Worm (Caenorhabditis elegans) whole organism, late embryonic: ENCODE measurements around the gene R11H6.4.

ENCODE experiments used
- C38D4.7 ChIP-seq: fragments of 200-800 bp; sonication (Bioruptor generic); optimal IDR thresholded peaks from 2 replicates; lab custom pipeline; 2018; ENCODE audit warnings: mild to moderate bottlenecking, missing genetic modification characterization, moderate library complexity, missing compliant biosample characterization
- K02D7.2 ChIP-seq: sonication (generic microtip); optimal IDR thresholded peaks from 2 replicates; lab custom pipeline; 2017; ENCODE audit warnings: mild to moderate bottlenecking, missing genetic modification characterization, missing compliant biosample characterization
- K09A11.1 ChIP-seq: sonication (generic microtip); optimal IDR thresholded peaks from 2 replicates; lab custom pipeline; 2017; ENCODE audit warnings: antibody characterized with exemption, mild to moderate bottlenecking, missing genetic modification characterization, missing compliant biosample characterization; ENCODE audit not compliant: insufficient read depth
- T23F11.4 ChIP-seq: fragments of 200-800 bp; sonication (Bioruptor generic); optimal IDR thresholded peaks from 2 replicates; lab custom pipeline; 2018; ENCODE audit warnings: mild to moderate bottlenecking, missing genetic modification characterization, missing compliant biosample characterization
- ama-1 ChIP-seq: fragments of 150-350 bp; optimal IDR thresholded peaks from 2 replicates; lab custom pipeline; 2014
- ceh-19 ChIP-seq: fragments of 200-800 bp; sonication (Bioruptor generic); optimal IDR thresholded peaks from 2 replicates; lab custom pipeline; 2018; ENCODE audit warnings: mild to moderate bottlenecking, missing genetic modification characterization, missing compliant biosample characterization
- ceh-22 ChIP-seq: sonication (generic microtip); optimal IDR thresholded peaks from 2 replicates; lab custom pipeline; 2017; ENCODE audit warnings: missing biosample characterization, missing genetic modification characterization
- ceh-24 ChIP-seq: sonication (generic microtip); optimal IDR thresholded peaks from 2 replicates; lab custom pipeline; 2016; ENCODE audit warnings: mild to moderate bottlenecking, missing genetic modification characterization, missing compliant biosample characterization
- ceh-30 ChIP-seq: fragments of 150-350 bp; optimal IDR thresholded peaks from 2 replicates; lab custom pipeline; 2014; ENCODE audit warnings: missing biosample characterization, missing genetic modification characterization
- ceh-48 ChIP-seq: sonication (generic microtip); optimal IDR thresholded peaks from 2 replicates; lab custom pipeline; 2016; ENCODE audit warnings: missing genetic modification characterization, inconsistent platforms, missing compliant biosample characterization
- ceh-6 ChIP-seq: fragments of 200-800 bp; sonication (Bioruptor generic); optimal IDR thresholded peaks from 2 replicates; lab custom pipeline; 2018; ENCODE audit warnings: mild to moderate bottlenecking, missing genetic modification characterization, missing compliant biosample characterization
- che-1 ChIP-seq: sonication (generic microtip); optimal IDR thresholded peaks from 2 replicates; lab custom pipeline; 2016; ENCODE audit warnings: mild to moderate bottlenecking, missing genetic modification characterization, missing compliant biosample characterization
- dve-1 ChIP-seq: sonication (generic microtip); optimal IDR thresholded peaks from 2 replicates; lab custom pipeline; 2017; ENCODE audit warnings: antibody characterized with exemption, mild to moderate bottlenecking, missing genetic modification characterization, missing compliant biosample characterization
- eyg-1 ChIP-seq: sonication (generic microtip); optimal IDR thresholded peaks from 2 replicates; lab custom pipeline; 2016; ENCODE audit warnings: missing genotype, missing genetic modification characterization, missing compliant biosample characterization
- fax-1 ChIP-seq: sonication (generic microtip); optimal IDR thresholded peaks from 2 replicates; lab custom pipeline; 2016; ENCODE audit warnings: missing genotype, missing genetic modification characterization, missing compliant biosample characterization
- fkh-6 ChIP-seq: sonication (generic microtip); optimal IDR thresholded peaks from 2 replicates; lab custom pipeline; 2016; ENCODE audit warnings: missing genetic modification characterization, missing compliant biosample characterization
- hlh-13 ChIP-seq: fragments of 200-800 bp; sonication (Bioruptor generic); optimal IDR thresholded peaks from 2 replicates; lab custom pipeline; 2018; ENCODE audit warnings: mild to moderate bottlenecking, missing genetic modification characterization, missing compliant biosample characterization
- hlh-15 ChIP-seq: sonication (generic microtip); optimal IDR thresholded peaks from 2 replicates; lab custom pipeline; 2016; ENCODE audit warnings: missing genetic modification characterization, missing compliant biosample characterization
- hlh-6 ChIP-seq: sonication (generic microtip); optimal IDR thresholded peaks from 2 replicates; lab custom pipeline; 2016; ENCODE audit warnings: missing genotype, missing genetic modification characterization, missing compliant biosample characterization
- hlh-8 ChIP-seq: sonication (generic microtip); optimal IDR thresholded peaks from 2 replicates; lab custom pipeline; 2016; ENCODE audit warnings: missing genotype, missing genetic modification characterization, missing compliant biosample characterization
- lin-11 ChIP-seq: fragments of 200-800 bp; sonication (Bioruptor generic); optimal IDR thresholded peaks from 2 replicates; lab custom pipeline; 2018; ENCODE audit warnings: mild to moderate bottlenecking, missing genetic modification characterization, missing compliant biosample characterization
- madf-2 ChIP-seq: sonication (generic microtip); optimal IDR thresholded peaks from 2 replicates; lab custom pipeline; 2017; ENCODE audit warnings: missing genetic modification characterization, missing compliant biosample characterization
- mec-3 ChIP-seq: sonication (generic microtip); optimal IDR thresholded peaks from 2 replicates; lab custom pipeline; 2016; ENCODE audit warnings: borderline replicate concordance, missing genetic modification characterization, missing compliant biosample characterization
- nhr-11 ChIP-seq: fragments of 150-350 bp; optimal IDR thresholded peaks from 2 replicates; lab custom pipeline; 2014; ENCODE audit warnings: missing biosample characterization, missing genetic modification characterization
- odd-2 ChIP-seq: sonication (generic microtip); optimal IDR thresholded peaks from 2 replicates; lab custom pipeline; 2017; ENCODE audit warnings: antibody characterized with exemption, mild to moderate bottlenecking, missing genetic modification characterization, missing compliant biosample characterization
- pat-9 ChIP-seq: fragments of 200-800 bp; sonication (Bioruptor generic); optimal IDR thresholded peaks from 2 replicates; lab custom pipeline; 2018; ENCODE audit warnings: mild to moderate bottlenecking, missing genetic modification characterization, moderate library complexity, missing compliant biosample characterization
- pax-1 ChIP-seq: fragments of 150-350 bp; optimal IDR thresholded peaks from 2 replicates; lab custom pipeline; 2014; ENCODE audit warnings: missing biosample characterization, missing genetic modification characterization
- pha-2 ChIP-seq: sonication (generic microtip); optimal IDR thresholded peaks from 2 replicates; lab custom pipeline; 2017; ENCODE audit warnings: mild to moderate bottlenecking, missing genetic modification characterization, missing compliant biosample characterization
- pha-4 ChIP-seq: fragments of 150-350 bp; optimal IDR thresholded peaks from 2 replicates; lab custom pipeline; 2018; ENCODE audit warnings: missing biosample characterization, missing genetic modification reagents, missing genetic modification characterization
- sdc-2 ChIP-seq: sonication (generic microtip); optimal IDR thresholded peaks from 2 replicates; lab custom pipeline; 2016; ENCODE audit warnings: missing genotype, missing genetic modification characterization, missing compliant biosample characterization
- sox-2 ChIP-seq: fragments of 200-800 bp; sonication (Bioruptor generic); IDR thresholded peaks from 2 replicates; pipeline ENCODE4 v1.3.6; 2022; ENCODE audit warnings: missing genetic modification reagents, missing genetic modification characterization, missing compliant biosample characterization
- syd-9 ChIP-seq: sonication (generic microtip); optimal IDR thresholded peaks from 2 replicates; lab custom pipeline; 2016; ENCODE audit warnings: mild to moderate bottlenecking, missing genetic modification characterization, moderate library complexity, missing compliant biosample characterization
- unc-42 ChIP-seq: sonication (generic microtip); optimal IDR thresholded peaks from 2 replicates; lab custom pipeline; 2016; ENCODE audit warnings: missing genotype, missing genetic modification characterization, missing compliant biosample characterization
- unc-55 ChIP-seq: sonication (generic microtip); optimal IDR thresholded peaks from 2 replicates; lab custom pipeline; 2017; ENCODE audit warnings: missing biosample characterization, missing genetic modification reagents, missing genetic modification characterization
- zip-5 ChIP-seq: sonication (generic microtip); optimal IDR thresholded peaks from 2 replicates; lab custom pipeline; 2016; ENCODE audit warnings: missing genetic modification characterization, missing compliant biosample characterization

Gene R11H6.4

ce11 chrV:14635119-14635518 lies 25.4 kb downstream of the R11H6.4 start, which contains the start of gene F43D2.6:
Gene F43D2.6, minus strand, starts transcription at chrV:14635180.
- TF ChIP-seq sdc-2 (tag; lab: Kevin White, UChicago): no peak
- no peak for TF ChIP-seq unc-42 (tag; lab: Kevin White, UChicago)
- no peak for TF ChIP-seq C38D4.7 (GFP tag; lab: Kevin White, UChicago)
- no peak for TF ChIP-seq ama-1 (lab: Kevin White, UChicago)
- TF ChIP-seq dve-1 (tag; lab: Kevin White, UChicago): no peak
- no peak for TF ChIP-seq ceh-6 (GFP tag; lab: Kevin White, UChicago)
- TF ChIP-seq pat-9: no peak
- TF ChIP-seq odd-2 (tag; lab: Kevin White, UChicago): no peak
- no peak for TF ChIP-seq K09A11.1 (tag; lab: Kevin White, UChicago)
- no peak for TF ChIP-seq zip-5 (tag; lab: Kevin White, UChicago)
- no peak for TF ChIP-seq madf-2 (tag; lab: Kevin White, UChicago)

- TF ChIP-seq pha-4 (tag; lab: Kevin White, UChicago) (no peak), unc-55 (GFP tag; lab: Kevin White, UChicago) (no peak), mec-3 (no peak), ceh-30 (tag; lab: Kevin White, UChicago) (no peak), pax-1 (tag; lab: Kevin White, UChicago) (no peak), sdc-2 (tag; lab: Kevin White, UChicago) (no peak), hlh-13 (GFP tag; lab: Kevin White, UChicago) (no peak), ceh-19 (GFP tag; lab: Kevin White, UChicago) (no peak)
Observed at ce11 chrV:14638075-14638474, 28.3 kb downstream of the R11H6.4 start.

- TF ChIP-seq K02D7.2 (tag; lab: Kevin White, UChicago) (no peak), ceh-6 (GFP tag; lab: Kevin White, UChicago) (no peak), ceh-48 (tag; lab: Kevin White, UChicago) (no peak), C38D4.7 (GFP tag; lab: Kevin White, UChicago) (no peak), ceh-22 (tag; lab: Kevin White, UChicago) (no peak), madf-2 (tag; lab: Kevin White, UChicago) (no peak), fax-1 (tag; lab: Kevin White, UChicago) (no peak), hlh-15 (tag; lab: Kevin White, UChicago) (no peak), pha-2 (tag; lab: Kevin White, UChicago) (no peak), syd-9 (tag; lab: Kevin White, UChicago) (no peak), eyg-1 (tag; lab: Kevin White, UChicago) (no peak), che-1 (tag; lab: Kevin White, UChicago) (no peak), fkh-6 (tag; lab: Kevin White, UChicago) (no peak), lin-11 (tag; lab: Kevin White, UChicago) (no peak), nhr-11 (tag; lab: Kevin White, UChicago) (no peak), T23F11.4 (no peak), sox-2 (GFP tag; lab: Robert Waterston, UW) (no peak)
Observed at ce11 chrV:14640071-14640470, 30.3 kb downstream of the R11H6.4 start, which contains the start of gene F43D2.7. Gene F43D2.7, minus strand, starts transcription at chrV:14640171.

- TF ChIP-seq C38D4.7 (GFP tag; lab: Kevin White, UChicago): no peak
- TF ChIP-seq hlh-8 (tag; lab: Kevin White, UChicago): no peak
- TF ChIP-seq ceh-24: no peak
- TF ChIP-seq ceh-48 (tag; lab: Kevin White, UChicago): no peak
- TF ChIP-seq ceh-19 (GFP tag; lab: Kevin White, UChicago): no peak
- no peak for TF ChIP-seq hlh-6
Observed at ce11 chrV:14640769-14641168, 31.0 kb downstream of the R11H6.4 start, which contains the start of gene C54G10.1. Gene C54G10.1, plus strand, starts transcription at chrV:14641101.
